Worm (Caenorhabditis elegans) whole organism, young adult: ENCODE data around the gene M60.4.

Experiments used
- B0336.3 ChIP-seq: fragments of 200-800 bp; sonication (Bioruptor generic); IDR thresholded peaks from 2 replicates; pipeline ENCODE4 v1.3.6; 2022; ENCODE audit warnings: missing genetic modification characterization, missing compliant biosample characterization
- F10E7.11 ChIP-seq: sonication (generic microtip); optimal IDR thresholded peaks from 2 replicates; lab custom pipeline; 2017; ENCODE audit warnings: mild to moderate bottlenecking, missing genetic modification characterization, moderate library complexity, missing compliant biosample characterization
- F22D6.2 ChIP-seq: sonication (generic microtip); optimal IDR thresholded peaks from 2 replicates; lab custom pipeline; 2016; ENCODE audit warnings: mild to moderate bottlenecking, missing genetic modification characterization, missing compliant biosample characterization
- F37B4.10 ChIP-seq: fragments of 200-800 bp; sonication (Bioruptor generic); IDR thresholded peaks from 2 replicates; pipeline ENCODE4 v1.3.6; 2022; ENCODE audit warnings: missing genetic modification characterization, missing compliant biosample characterization
- F55B11.4 ChIP-seq: sonication (generic microtip); optimal IDR thresholded peaks from 2 replicates; lab custom pipeline; 2016; ENCODE audit warnings: missing compliant biosample characterization, missing genetic modification characterization, borderline replicate concordance; ENCODE audit not compliant: insufficient read depth
- F57C9.4 ChIP-seq: sonication (generic microtip); optimal IDR thresholded peaks from 2 replicates; lab custom pipeline; 2017; ENCODE audit warnings: mild to moderate bottlenecking, missing genetic modification characterization, missing compliant biosample characterization
- Y56A3A.18 ChIP-seq: fragments of 200-800 bp; sonication (Bioruptor generic); IDR thresholded peaks from 2 replicates; pipeline ENCODE4 v1.3.6; 2022; ENCODE audit warnings: missing genetic modification reagents, missing genetic modification characterization, missing compliant biosample characterization
- Y95B8A.8 ChIP-seq: fragments of 200-800 bp; sonication (Bioruptor generic); IDR thresholded peaks from 2 replicates; pipeline ENCODE4 v1.3.6; 2022; ENCODE audit warnings: missing genetic modification reagents, missing genetic modification characterization, missing compliant biosample characterization
- akir-1 ChIP-seq: fragments of 200-800 bp; sonication (Bioruptor generic); optimal IDR thresholded peaks from 2 replicates; lab custom pipeline; 2018; ENCODE audit warnings: mild to moderate bottlenecking, missing genetic modification characterization, moderate library complexity, missing compliant biosample characterization
- ama-1 ChIP-seq, 3 experiments: fragments of 150-350 bp in 1 of 3; sonication (generic microtip) in 2 of 3; optimal IDR thresholded peaks; 2 replicates each; lab custom pipeline; 2014 to 2018; ENCODE audit warnings: missing biosample characterization in 2 of 3, missing genetic modification characterization in 2 of 3, missing genetic modification reagents in 2 of 3
- atf-7 ChIP-seq: sonication (generic microtip); optimal IDR thresholded peaks from 2 replicates; lab custom pipeline; 2017; ENCODE audit warnings: mild to moderate bottlenecking, missing genetic modification characterization, missing compliant biosample characterization
- athp-1 ChIP-seq: sonication (generic microtip); optimal IDR thresholded peaks from 2 replicates; lab custom pipeline; 2017; ENCODE audit warnings: mild to moderate bottlenecking, missing genetic modification characterization, missing compliant biosample characterization
- attf-6 ChIP-seq: fragments of 200-800 bp; sonication (Bioruptor generic); IDR thresholded peaks from 2 replicates; pipeline ENCODE4 v1.3.6; 2022; ENCODE audit warnings: missing genetic modification reagents, missing genetic modification characterization, missing compliant biosample characterization
- cebp-1 ChIP-seq, 2 experiments: fragments of 200-800 bp in 1 of 2; sonication (Bioruptor generic) in 1 of 2; sonication (generic microtip) in 1 of 2; IDR thresholded peaks in 1 of 2; optimal IDR thresholded peaks in 1 of 2; 2 replicates each; pipeline versions ENCODE4 v1.3.6 to Lab custom; 2017 to 2022; ENCODE audit warnings: missing compliant biosample characterization in 2 of 2, missing genetic modification characterization in 2 of 2, mild to moderate bottlenecking in 1 of 2, missing genetic modification reagents in 1 of 2, moderate library complexity in 1 of 2
- cebp-2 ChIP-seq: fragments of 200-800 bp; sonication (Bioruptor generic); IDR thresholded peaks from 2 replicates; pipeline ENCODE4 v1.3.6; 2022; ENCODE audit warnings: missing genetic modification characterization, missing compliant biosample characterization
- die-1 ChIP-seq: sonication (generic microtip); optimal IDR thresholded peaks from 2 replicates; lab custom pipeline; 2016; ENCODE audit warnings: missing genotype, mild to moderate bottlenecking, missing genetic modification characterization, missing compliant biosample characterization
- egrh-3 ChIP-seq: fragments of 200-800 bp; sonication (Bioruptor generic); IDR thresholded peaks from 2 replicates; pipeline ENCODE4 v1.3.6; 2022; ENCODE audit warnings: missing genetic modification reagents, missing genetic modification characterization, missing compliant biosample characterization
- fkh-3 ChIP-seq: sonication (generic microtip); optimal IDR thresholded peaks from 2 replicates; lab custom pipeline; 2016; ENCODE audit warnings: mild to moderate bottlenecking, missing genetic modification characterization, missing compliant biosample characterization
- hrde-1 ChIP-seq: sonication (generic microtip); optimal IDR thresholded peaks from 2 replicates; lab custom pipeline; 2016; ENCODE audit warnings: missing genetic modification characterization, mild to moderate bottlenecking, missing compliant biosample characterization, moderate library complexity, missing genotype, missing genetic modification reagents, borderline replicate concordance
- let-526 ChIP-seq: fragments of 200-800 bp; sonication (Bioruptor generic); IDR thresholded peaks from 2 replicates; pipeline ENCODE4 v1.3.6; 2022; ENCODE audit warnings: missing genetic modification reagents, missing genetic modification characterization, missing compliant biosample characterization
- let-607 ChIP-seq, 2 experiments: fragments of 200-800 bp in 1 of 2; sonication (Bioruptor generic) in 1 of 2; sonication (generic microtip) in 1 of 2; optimal IDR thresholded peaks; 2 replicates each; lab custom pipeline; 2016 to 2018; ENCODE audit warnings: mild to moderate bottlenecking in 2 of 2, missing compliant biosample characterization in 2 of 2, missing genetic modification characterization in 2 of 2, moderate library complexity in 2 of 2, missing genotype in 1 of 2
- lir-1 ChIP-seq: fragments of 200-800 bp; sonication (Bioruptor generic); conservative IDR thresholded peaks from 2 replicates; pipeline ENCODE4 v1.3.6; 2022; ENCODE audit warnings: missing genetic modification reagents, missing genetic modification characterization, missing compliant biosample characterization
- lsy-27 ChIP-seq: sonication (generic microtip); optimal IDR thresholded peaks from 2 replicates; lab custom pipeline; 2017; ENCODE audit warnings: missing genetic modification characterization, mild to moderate bottlenecking, missing compliant biosample characterization, antibody characterized with exemption, missing genotype, borderline replicate concordance; ENCODE audit not compliant: insufficient read depth
- madf-3 ChIP-seq: fragments of 200-800 bp; sonication (Bioruptor generic); IDR thresholded peaks from 2 replicates; pipeline ENCODE4 v1.3.6; 2022; ENCODE audit warnings: missing genetic modification reagents, missing genetic modification characterization, missing compliant biosample characterization
- madf-6 ChIP-seq: fragments of 200-800 bp; sonication (Bioruptor generic); IDR thresholded peaks from 2 replicates; pipeline ENCODE4 v1.3.6; 2022; ENCODE audit warnings: missing genetic modification reagents, missing genetic modification characterization, missing compliant biosample characterization
- nfyb-1 ChIP-seq: fragments of 200-800 bp; sonication (Bioruptor generic); IDR thresholded peaks from 2 replicates; pipeline ENCODE4 v1.3.6; 2022; ENCODE audit warnings: missing genetic modification reagents, missing genetic modification characterization, missing compliant biosample characterization
- nhr-80 ChIP-seq: sonication (generic microtip); optimal IDR thresholded peaks from 2 replicates; lab custom pipeline; 2016; ENCODE audit warnings: missing genetic modification characterization, missing compliant biosample characterization
- pbrm-1 ChIP-seq: fragments of 200-800 bp; sonication (Bioruptor generic); IDR thresholded peaks from 2 replicates; pipeline ENCODE4 v1.3.6; 2022; ENCODE audit warnings: missing genetic modification reagents, missing genetic modification characterization, missing compliant biosample characterization
- pha-4 ChIP-seq: fragments of 150-350 bp; sonication (generic microtip); optimal IDR thresholded peaks from 2 replicates; lab custom pipeline; 2014; ENCODE audit warnings: missing biosample characterization, missing genetic modification reagents, missing genetic modification characterization
- snpc-3.4 ChIP-seq: sonication (generic microtip); optimal IDR thresholded peaks from 2 replicates; lab custom pipeline; 2017; ENCODE audit warnings: missing genetic modification characterization, mild to moderate bottlenecking, missing compliant biosample characterization, antibody characterized with exemption, moderate library complexity, missing genotype, missing genetic modification reagents
- snpc-4 ChIP-seq, 5 experiments: fragments of 150-350 bp in 1 of 5; sonication (generic microtip) in 4 of 5; optimal IDR thresholded peaks; 2 replicates each; lab custom pipeline; 2014 to 2018; ENCODE audit warnings: missing genetic modification characterization in 5 of 5, missing biosample characterization in 3 of 5, antibody characterized with exemption in 2 of 5, mild to moderate bottlenecking in 2 of 5, missing compliant biosample characterization in 2 of 5, missing genotype in 2 of 5, moderate library complexity in 2 of 5, missing genetic modification reagents in 1 of 5
- tbp1 ChIP-seq: fragments of 200-800 bp; sonication (Bioruptor generic); optimal IDR thresholded peaks from 2 replicates; lab custom pipeline; 2018; ENCODE audit warnings: mild to moderate bottlenecking, missing genetic modification characterization, missing compliant biosample characterization
- tbx-9 ChIP-seq: sonication (generic microtip); optimal IDR thresholded peaks from 2 replicates; lab custom pipeline; 2016; ENCODE audit warnings: borderline replicate concordance, missing genetic modification characterization, inconsistent platforms, missing compliant biosample characterization
- tlf-1 ChIP-seq: fragments of 200-800 bp; sonication (Bioruptor generic); optimal IDR thresholded peaks from 2 replicates; lab custom pipeline; 2018; ENCODE audit warnings: mild to moderate bottlenecking, missing genetic modification characterization, missing compliant biosample characterization
- zim-3 ChIP-seq: sonication (generic microtip); optimal IDR thresholded peaks from 2 replicates; lab custom pipeline; 2017; ENCODE audit warnings: mild to moderate bottlenecking, missing genetic modification characterization, moderate library complexity, missing compliant biosample characterization
- ztf-28 ChIP-seq: fragments of 200-800 bp; sonication (Bioruptor generic); IDR thresholded peaks from 2 replicates; pipeline ENCODE4 v1.3.6; 2022; ENCODE audit warnings: missing genetic modification reagents, missing genetic modification characterization, missing compliant biosample characterization

The M60.4 gene

ce11 chrX:8243116-8243515 lies 7.0 kb upstream of the M60.4 start (continued):
- TF ChIP-seq let-526 (GFP tag; lab: Robert Waterston, UW) (peak; percentile 70; the same call in 1 of the 2 replicates), let-607 (tag; optimal IDR thresholded peaks at IDR 0.05; lab: Kevin White, UChicago) (no peak), ztf-28 (GFP tag; lab: Robert Waterston, UW) (no peak), die-1 (tag; lab: Kevin White, UChicago) (no peak), Y95B8A.8 (GFP tag; lab: Robert Waterston, UW) (no peak), tbx-9 (no peak), F10E7.11 (tag; lab: Kevin White, UChicago) (no peak), lir-1 (GFP tag; lab: Robert Waterston, UW) (no peak), madf-6 (GFP tag; lab: Robert Waterston, UW) (no peak), ama-1 (optimal IDR thresholded peaks at IDR 0.05; lab: Kevin White, UChicago) (no peak), ama-1 (GFP tag; optimal IDR thresholded peaks at IDR 0.05; lab: Kevin White, UChicago) (no peak), zim-3 (tag; lab: Kevin White, UChicago) (no peak), Y56A3A.18 (no peak), F55B11.4 (tag; lab: Kevin White, UChicago) (no peak), egrh-3 (GFP tag; lab: Robert Waterston, UW) (no peak), F37B4.10 (GFP tag; lab: Robert Waterston, UW) (no peak), snpc-3.4 (tag; lab: Kevin White, UChicago) (no peak), nhr-80 (tag; lab: Kevin White, UChicago) (peak; percentile 93), B0336.3 (GFP tag; lab: Robert Waterston, UW) (no peak), lsy-27 (tag; lab: Kevin White, UChicago) (no peak), pbrm-1 (GFP tag; lab: Robert Waterston, UW) (no peak), pha-4 (tag; lab: Kevin White, UChicago) (peak; percentile 31), nfyb-1 (GFP tag; lab: Robert Waterston, UW) (no peak), madf-3 (GFP tag; lab: Robert Waterston, UW) (no peak), attf-6 (GFP tag; lab: Robert Waterston, UW) (no peak), fkh-3 (tag; lab: Kevin White, UChicago) (no peak), hrde-1 (no peak), F57C9.4 (tag; lab: Kevin White, UChicago) (no peak), F22D6.2 (no peak), cebp-2 (GFP tag; lab: Robert Waterston, UW) (no peak), akir-1 (GFP tag; lab: Kevin White, UChicago) (no peak), atf-7 (tag; lab: Kevin White, UChicago) (peak; percentile 68), snpc-4 (GFP tag; optimal IDR thresholded peaks at IDR 0.05; lab: Kevin White, UChicago) (no peak), snpc-4 (tag; optimal IDR thresholded peaks at IDR 0.05; lab: Kevin White, UChicago) (no peak), tbp1 (GFP tag; lab: Kevin White, UChicago) (peak; percentile 25), athp-1 (no peak)

- TF ChIP-seq cebp-1 (GFP tag; IDR thresholded peaks at IDR 0.05; lab: Robert Waterston, UW) (no peak), cebp-1 (tag; optimal IDR thresholded peaks at IDR 0.05; lab: Kevin White, UChicago) (peak; percentile 2), pbrm-1 (GFP tag; lab: Robert Waterston, UW) (no peak), tbp1 (GFP tag; lab: Kevin White, UChicago) (no peak), madf-3 (GFP tag; lab: Robert Waterston, UW) (no peak), nhr-80 (tag; lab: Kevin White, UChicago) (peak; percentile 42), egrh-3 (GFP tag; lab: Robert Waterston, UW) (no peak), let-526 (GFP tag; lab: Robert Waterston, UW) (no peak), akir-1 (GFP tag; lab: Kevin White, UChicago) (no peak), nfyb-1 (GFP tag; lab: Robert Waterston, UW) (0 out of 2 replicates have a peak, but pooled peaks have one; percentile 17), tlf-1 (GFP tag; lab: Kevin White, UChicago) (no peak)
Measured at ce11 chrX:8241906-8242305, 5.8 kb upstream of the M60.4 start, which contains the start of gene endu-2. TSS of gene endu-2 (plus strand) at chrX:8242301.
